Worm (Caenorhabditis elegans): ENCODE measurements around the gene lcmt-1.

ce11 chrIII:4379717-4380116 lies 36.5 kb downstream of the lcmt-1 start, which contains the start of gene B0284.3:
- TF ChIP-seq mab-5 (tag; optimal IDR thresholded peaks at IDR 0.05) (no peak), ama-1 (optimal IDR thresholded peaks at IDR 0.05) (no peak), lsy-2 (tag; optimal IDR thresholded peaks at IDR 0.05) (no peak), ztf-4 (tag; optimal IDR thresholded peaks at IDR 0.05) (no peak)
